Fruit fly (Drosophila melanogaster): ENCODE measurements around the gene CG8578.

dm6 chrX:15805523-15805922 lies 38.8 kb upstream of the CG8578 start:
- no peak for TF ChIP-seq CG15336 (GFP tag; IDR thresholded peaks at IDR 0.05)
- TF ChIP-seq CG6163 (GFP tag; IDR thresholded peaks at IDR 0.05), result no peak
- no peak for TF ChIP-seq CG6808 (GFP tag; optimal IDR thresholded peaks at IDR 0.05)
- no peak for TF ChIP-seq CG8632 (GFP tag; optimal IDR thresholded peaks at IDR 0.05)
- TF ChIP-seq eg (GFP tag; IDR thresholded peaks at IDR 0.05), result no peak
- TF ChIP-seq CG9139 (GFP tag; optimal IDR thresholded peaks at IDR 0.05), result no peak
- no peak for TF ChIP-seq CG7368 (GFP tag; optimal IDR thresholded peaks at IDR 0.05)
- no peak for TF ChIP-seq dsx (GFP tag; optimal IDR thresholded peaks at IDR 0.05; ENCODE audit: poor library complexity, severe bottlenecking)

Measured in whole organism, prepupa.